Worm (Caenorhabditis elegans) whole organism, L2 larva: ENCODE data around the gene R12B2.6.

Experiments used
- C34F6.9 ChIP-seq: fragments of 150-350 bp; optimal IDR thresholded peaks from 2 replicates; lab custom pipeline; 2014; ENCODE audit warnings: missing biosample characterization, missing genetic modification characterization
- F13H6.1 ChIP-seq: sonication (generic microtip); optimal IDR thresholded peaks from 2 replicates; lab custom pipeline; 2016; ENCODE audit warnings: missing genetic modification characterization, missing compliant biosample characterization
- R02D3.7 ChIP-seq: fragments of 150-350 bp; optimal IDR thresholded peaks from 2 replicates; lab custom pipeline; 2014; ENCODE audit warnings: missing biosample characterization, missing genetic modification characterization
- Y55F3AM.14 ChIP-seq: fragments of 200-800 bp; sonication (Bioruptor generic); optimal IDR thresholded peaks from 2 replicates; lab custom pipeline; 2018; ENCODE audit warnings: mild to moderate bottlenecking, missing genetic modification characterization, missing compliant biosample characterization
- alr-1 ChIP-seq: fragments of 150-350 bp; optimal IDR thresholded peaks from 2 replicates; lab custom pipeline; 2014; ENCODE audit warnings: missing biosample characterization, missing genetic modification characterization
- ama-1 ChIP-seq: fragments of 150-350 bp; optimal IDR thresholded peaks from 2 replicates; lab custom pipeline; 2018; ENCODE audit warnings: inconsistent platforms
- blmp-1 ChIP-seq: sonication (generic microtip); optimal IDR thresholded peaks from 2 replicates; lab custom pipeline; 2017; ENCODE audit warnings: missing genetic modification characterization, mild to moderate bottlenecking, missing compliant biosample characterization, antibody characterized with exemption, moderate library complexity; ENCODE audit not compliant: insufficient read depth
- ceh-16 ChIP-seq: fragments of 150-350 bp; optimal IDR thresholded peaks from 2 replicates; lab custom pipeline; 2014; ENCODE audit warnings: missing biosample characterization, missing genetic modification characterization
- ceh-82 ChIP-seq: fragments of 150-350 bp; optimal IDR thresholded peaks from 2 replicates; lab custom pipeline; 2014; ENCODE audit warnings: missing biosample characterization, missing genetic modification characterization
- crh-2 ChIP-seq: sonication (generic microtip); optimal IDR thresholded peaks from 2 replicates; lab custom pipeline; 2017; ENCODE audit warnings: missing biosample characterization, missing genetic modification characterization
- dmd-4 ChIP-seq: sonication (generic microtip); optimal IDR thresholded peaks from 2 replicates; lab custom pipeline; 2017; ENCODE audit warnings: missing biosample characterization, missing genetic modification characterization
- egl-27 ChIP-seq: sonication (generic microtip); optimal IDR thresholded peaks from 3 replicates; lab custom pipeline; 2017; ENCODE audit warnings: missing biosample characterization, missing genetic modification reagents, missing genetic modification characterization
- elt-1 ChIP-seq: fragments of 150-350 bp; optimal IDR thresholded peaks from 2 replicates; lab custom pipeline; 2014; ENCODE audit warnings: missing biosample characterization, missing genetic modification characterization
- elt-3 ChIP-seq: sonication (generic microtip); optimal IDR thresholded peaks from 2 replicates; lab custom pipeline; 2017; ENCODE audit warnings: missing biosample characterization, missing genetic modification characterization
- fos-1 ChIP-seq: fragments of 150-350 bp; optimal IDR thresholded peaks from 2 replicates; lab custom pipeline; 2014; ENCODE audit warnings: missing biosample characterization, missing genetic modification characterization
- gmeb-1 ChIP-seq: fragments of 150-350 bp; optimal IDR thresholded peaks from 2 replicates; lab custom pipeline; 2014; ENCODE audit warnings: missing biosample characterization, missing genetic modification characterization
- lin-11 ChIP-seq: fragments of 150-350 bp; sonication (generic microtip); optimal IDR thresholded peaks from 2 replicates; lab custom pipeline; 2014; ENCODE audit warnings: missing biosample characterization, missing genetic modification characterization, inconsistent platforms, mixed read lengths
- lin-39 ChIP-seq: fragments of 150-350 bp; optimal IDR thresholded peaks from 2 replicates; lab custom pipeline; 2014; ENCODE audit warnings: missing biosample characterization, missing genetic modification reagents, missing genetic modification characterization
- lsy-2 ChIP-seq, 2 experiments: fragments of 150-350 bp in 1 of 2; sonication (generic microtip) in 1 of 2; optimal IDR thresholded peaks; 2 replicates each; lab custom pipeline; 2014 to 2017; ENCODE audit warnings: missing biosample characterization in 2 of 2, missing genetic modification characterization in 2 of 2
- mab-5 ChIP-seq: fragments of 150-350 bp; optimal IDR thresholded peaks from 2 replicates; lab custom pipeline; 2014; ENCODE audit warnings: missing biosample characterization, missing genetic modification characterization
- mbf-1 ChIP-seq: sonication (generic microtip); optimal IDR thresholded peaks from 2 replicates; lab custom pipeline; 2017; ENCODE audit warnings: missing biosample characterization, missing genetic modification characterization
- mdl-1 ChIP-seq, 2 experiments: fragments of 150-350 bp in 1 of 2; sonication (generic microtip) in 1 of 2; optimal IDR thresholded peaks; 2 replicates each; lab custom pipeline; 2017; ENCODE audit warnings: missing biosample characterization in 2 of 2, missing genetic modification characterization in 2 of 2
- nhr-10 ChIP-seq: sonication (generic microtip); optimal IDR thresholded peaks from 2 replicates; lab custom pipeline; 2017; ENCODE audit warnings: missing biosample characterization, missing genetic modification characterization
- nhr-11 ChIP-seq: fragments of 150-350 bp; optimal IDR thresholded peaks from 2 replicates; lab custom pipeline; 2014; ENCODE audit warnings: missing biosample characterization, missing genetic modification characterization
- nhr-12 ChIP-seq: fragments of 150-350 bp; optimal IDR thresholded peaks from 2 replicates; lab custom pipeline; 2014; ENCODE audit warnings: missing biosample characterization, missing genetic modification characterization
- nhr-129 ChIP-seq: fragments of 150-350 bp; optimal IDR thresholded peaks from 2 replicates; lab custom pipeline; 2014; ENCODE audit warnings: missing biosample characterization, missing genetic modification characterization
- nhr-21 ChIP-seq: fragments of 150-350 bp; optimal IDR thresholded peaks from 2 replicates; lab custom pipeline; 2014; ENCODE audit warnings: missing biosample characterization, missing genetic modification characterization
- nhr-23 ChIP-seq: fragments of 150-350 bp; optimal IDR thresholded peaks from 2 replicates; lab custom pipeline; 2014; ENCODE audit warnings: missing biosample characterization, missing genetic modification reagents, missing genetic modification characterization
- nhr-237 ChIP-seq: fragments of 150-350 bp; optimal IDR thresholded peaks from 2 replicates; lab custom pipeline; 2014; ENCODE audit warnings: missing biosample characterization, missing genetic modification characterization
- nhr-25 ChIP-seq: fragments of 150-350 bp; sonication (generic microtip); optimal IDR thresholded peaks from 3 replicates; lab custom pipeline; 2014; ENCODE audit warnings: missing biosample characterization, missing genetic modification characterization
- nhr-6 ChIP-seq: fragments of 150-350 bp; optimal IDR thresholded peaks from 2 replicates; lab custom pipeline; 2014; ENCODE audit warnings: missing biosample characterization, missing genetic modification characterization
- nhr-77 ChIP-seq: fragments of 150-350 bp; optimal IDR thresholded peaks from 2 replicates; lab custom pipeline; 2014; ENCODE audit warnings: missing biosample characterization, missing genetic modification characterization
- peb-1 ChIP-seq: fragments of 150-350 bp; optimal IDR thresholded peaks from 2 replicates; lab custom pipeline; 2014; ENCODE audit warnings: missing biosample characterization, missing genetic modification characterization
- sem-4 ChIP-seq: fragments of 150-350 bp; optimal IDR thresholded peaks from 2 replicates; lab custom pipeline; 2014; ENCODE audit warnings: missing biosample characterization, missing genetic modification reagents, missing genetic modification characterization
- sma-3 ChIP-seq: sonication (generic microtip); optimal IDR thresholded peaks from 2 replicates; lab custom pipeline; 2016; ENCODE audit warnings: missing genetic modification reagents, missing genetic modification characterization, missing compliant biosample characterization
- sma-9 ChIP-seq, 2 experiments: fragments of 150-350 bp in 1 of 2; sonication (generic microtip) in 1 of 2; optimal IDR thresholded peaks; 2 replicates each; lab custom pipeline; 2014 to 2016; ENCODE audit warnings: missing genetic modification characterization in 2 of 2, mild to moderate bottlenecking in 1 of 2, missing biosample characterization in 1 of 2, missing compliant biosample characterization in 1 of 2, missing genetic modification reagents in 1 of 2, moderate library complexity in 1 of 2
- snpc-4 ChIP-seq: fragments of 150-350 bp; optimal IDR thresholded peaks from 2 replicates; lab custom pipeline; 2014; ENCODE audit warnings: missing biosample characterization, missing genetic modification characterization
- unc-39 ChIP-seq: fragments of 150-350 bp; optimal IDR thresholded peaks from 2 replicates; lab custom pipeline; 2014; ENCODE audit warnings: missing biosample characterization, missing genetic modification characterization
- unc-55 ChIP-seq: fragments of 150-350 bp; sonication (generic microtip); optimal IDR thresholded peaks from 3 replicates; lab custom pipeline; 2014; ENCODE audit warnings: missing biosample characterization, missing genetic modification reagents, missing genetic modification characterization
- unc-62 ChIP-seq: fragments of 150-350 bp; optimal IDR thresholded peaks from 2 replicates; lab custom pipeline; 2014; ENCODE audit warnings: missing biosample characterization, missing genetic modification reagents, missing genetic modification characterization
- ztf-11 ChIP-seq: sonication (generic microtip); optimal IDR thresholded peaks from 2 replicates; lab custom pipeline; 2017; ENCODE audit warnings: missing biosample characterization, missing genetic modification characterization
- ztf-4 ChIP-seq: fragments of 150-350 bp; optimal IDR thresholded peaks from 2 replicates; lab custom pipeline; 2014; ENCODE audit warnings: missing biosample characterization, missing genetic modification characterization

The R12B2.6 gene

DNA sequence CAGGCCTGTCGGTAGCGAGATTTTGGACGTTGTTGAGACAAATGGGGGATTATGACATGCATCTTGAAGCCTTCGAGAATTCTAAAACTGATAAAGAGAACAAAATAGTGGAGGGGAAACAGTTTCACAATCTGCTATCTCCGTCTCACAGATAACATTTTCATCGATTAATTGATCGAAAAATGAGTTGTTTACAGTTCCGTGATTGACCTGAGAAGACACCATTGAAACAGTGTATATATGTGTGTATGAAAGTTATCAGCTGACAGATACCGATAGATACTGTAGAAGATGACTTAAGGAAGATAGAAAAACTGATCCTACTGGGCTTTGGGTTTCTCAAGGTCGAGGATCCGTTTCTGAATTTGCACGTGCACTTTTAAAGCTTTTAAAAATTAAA lies 5.2 kb upstream of the R12B2.6 start (continued):
- TF ChIP-seq nhr-10 (tag; lab: Kevin White, UChicago) (no peak), elt-1 (no peak), snpc-4 (tag; lab: Kevin White, UChicago) (no peak), mbf-1 (tag; lab: Kevin White, UChicago) (no peak), unc-62 (GFP tag; lab: Kevin White, UChicago) (no peak), lsy-2 (tag; optimal IDR thresholded peaks at IDR 0.05; lab: Kevin White, UChicago) (peak in 1 of 2 experiments; percentile 32), unc-39 (tag; lab: Kevin White, UChicago) (no peak), lin-11 (tag; lab: Kevin White, UChicago) (no peak), nhr-12 (no peak), lin-39 (tag; lab: Kevin White, UChicago) (no peak), fos-1 (tag; lab: Kevin White, UChicago) (peak; percentile 41), peb-1 (tag; lab: Kevin White, UChicago) (no peak), Y55F3AM.14 (GFP tag; lab: Kevin White, UChicago) (no peak), crh-2 (peak; percentile 25), ztf-4 (tag; lab: Kevin White, UChicago) (no peak), nhr-23 (tag; lab: Kevin White, UChicago) (no peak), ama-1 (lab: Kevin White, UChicago) (no peak), unc-55 (GFP tag; lab: Kevin White, UChicago) (no peak), sma-9 (GFP tag; optimal IDR thresholded peaks at IDR 0.05; lab: Kevin White, UChicago) (peak; percentile 61), sma-9 (tag; optimal IDR thresholded peaks at IDR 0.05; lab: Kevin White, UChicago) (no peak), nhr-129 (peak; percentile 26)

DNA sequence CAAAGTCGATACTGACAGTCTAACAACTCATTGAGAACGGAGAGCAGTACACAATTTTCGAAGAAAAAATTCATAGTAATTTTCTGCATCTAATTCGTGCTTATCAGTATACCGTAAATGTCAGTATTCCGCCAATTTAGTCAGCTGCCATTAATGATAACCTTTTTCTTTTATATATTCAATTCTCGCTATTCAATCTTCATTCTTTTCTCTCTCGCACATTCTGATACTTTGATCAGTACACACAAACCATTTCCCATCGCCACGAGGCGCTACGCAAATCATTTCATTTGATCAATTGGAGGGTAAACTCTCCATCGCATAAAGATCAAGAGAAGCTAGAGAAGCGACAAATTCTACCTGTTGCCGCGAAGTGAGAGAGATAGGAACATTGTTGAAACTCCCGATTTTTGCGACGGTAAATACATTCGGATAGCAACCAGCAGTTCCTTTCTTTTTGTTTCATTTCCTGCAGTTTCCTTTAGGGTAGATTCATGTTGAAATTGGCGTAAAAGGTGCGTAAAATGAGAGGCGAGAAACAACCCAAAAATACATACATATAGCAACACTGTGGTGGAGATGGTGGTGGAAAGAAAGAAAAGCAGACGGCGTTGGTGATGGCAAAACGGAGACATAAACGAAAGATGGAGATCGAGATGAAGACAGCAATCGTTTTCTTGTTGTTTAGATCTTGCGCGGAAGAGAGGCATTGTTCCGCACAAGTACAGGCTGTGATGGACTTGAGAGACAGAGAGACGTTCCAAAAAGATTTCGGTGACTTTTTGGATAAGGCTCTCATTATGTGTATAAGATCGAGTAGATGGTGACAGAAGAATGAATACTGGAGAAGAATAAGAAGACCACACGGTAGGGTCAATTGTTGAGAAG lies 4.5 kb upstream of the R12B2.6 start:
- TF ChIP-seq dmd-4 (tag; lab: Kevin White, UChicago) (no peak), sma-3 (peak; percentile 71), gmeb-1 (tag; lab: Kevin White, UChicago) (peak; percentile 53), sma-9 (GFP tag; optimal IDR thresholded peaks at IDR 0.05; lab: Kevin White, UChicago) (peak; percentile 89), sma-9 (tag; optimal IDR thresholded peaks at IDR 0.05; lab: Kevin White, UChicago) (no peak), nhr-10 (tag; lab: Kevin White, UChicago) (no peak), nhr-129 (peak; percentile 62), nhr-21 (peak; percentile 73), unc-39 (tag; lab: Kevin White, UChicago) (no peak), nhr-77 (tag; lab: Kevin White, UChicago) (no peak), ama-1 (lab: Kevin White, UChicago) (peak; percentile 73), sem-4 (no peak), unc-55 (GFP tag; lab: Kevin White, UChicago) (no peak), alr-1 (tag; lab: Kevin White, UChicago) (no peak), elt-1 (peak; percentile 96), egl-27 (tag; lab: Kevin White, UChicago) (peak; percentile 72), ceh-16 (tag; lab: Kevin White, UChicago) (peak; percentile 9), lsy-2 (tag; optimal IDR thresholded peaks at IDR 0.05; lab: Kevin White, UChicago) (peak in 1 of 2 experiments; percentile 58), F13H6.1 (peak; percentile 69), blmp-1 (peak; percentile 36), elt-3 (tag; lab: Kevin White, UChicago) (no peak), R02D3.7 (tag; lab: Kevin White, UChicago) (no peak), fos-1 (tag; lab: Kevin White, UChicago) (peak; percentile 95), ztf-4 (tag; lab: Kevin White, UChicago) (peak; percentile 24), mdl-1 (tag; optimal IDR thresholded peaks at IDR 0.05; lab: Kevin White, UChicago) (peak; percentile 60 to 72), nhr-11 (no peak), mab-5 (no peak), mbf-1 (tag; lab: Kevin White, UChicago) (no peak), ztf-11 (tag; lab: Kevin White, UChicago) (no peak), C34F6.9 (tag; lab: Kevin White, UChicago) (no peak), nhr-6 (tag; lab: Kevin White, UChicago) (no peak), ceh-82 (tag; lab: Kevin White, UChicago) (no peak), nhr-237 (tag; lab: Kevin White, UChicago) (no peak), nhr-25 (tag; lab: Kevin White, UChicago) (peak; percentile 54), crh-2 (peak; percentile 92)
